Worm (Caenorhabditis elegans) whole organism, young adult: ENCODE results near the gene Y44A6D.7.

ENCODE experiments used
- B0035.1 ChIP-seq: sonication (generic microtip); optimal IDR thresholded peaks from 2 replicates; lab custom pipeline; 2016; ENCODE audit warnings: missing genetic modification characterization, mild to moderate bottlenecking, missing compliant biosample characterization, missing genotype, missing genetic modification reagents
- B0261.1 ChIP-seq: sonication (generic microtip); optimal IDR thresholded peaks from 2 replicates; lab custom pipeline; 2016; ENCODE audit warnings: mild to moderate bottlenecking, missing genetic modification characterization, moderate library complexity, missing compliant biosample characterization
- F10E7.11 ChIP-seq: sonication (generic microtip); optimal IDR thresholded peaks from 2 replicates; lab custom pipeline; 2017; ENCODE audit warnings: mild to moderate bottlenecking, missing genetic modification characterization, moderate library complexity, missing compliant biosample characterization
- F33H1.4 ChIP-seq: fragments of 200-800 bp; sonication (Bioruptor generic); IDR thresholded peaks from 2 replicates; pipeline ENCODE4 v1.3.6; 2022; ENCODE audit warnings: missing genetic modification reagents, missing genetic modification characterization, missing compliant biosample characterization
- F37B4.10 ChIP-seq: fragments of 200-800 bp; sonication (Bioruptor generic); IDR thresholded peaks from 2 replicates; pipeline ENCODE4 v1.3.6; 2022; ENCODE audit warnings: missing genetic modification characterization, missing compliant biosample characterization
- F39B2.1 ChIP-seq: fragments of 200-800 bp; sonication (Bioruptor generic); IDR thresholded peaks from 2 replicates; pipeline ENCODE4 v1.3.6; 2022; ENCODE audit warnings: missing genetic modification reagents, missing genetic modification characterization, missing compliant biosample characterization
- F49E8.2 ChIP-seq: sonication (generic microtip); optimal IDR thresholded peaks from 3 replicates; lab custom pipeline; 2017; ENCODE audit warnings: missing genetic modification characterization, mild to moderate bottlenecking, missing compliant biosample characterization, antibody characterized with exemption, moderate library complexity; ENCODE audit not compliant: insufficient read depth
- ZK185.1 ChIP-seq: sonication (generic microtip); optimal IDR thresholded peaks from 2 replicates; lab custom pipeline; 2016; ENCODE audit warnings: mild to moderate bottlenecking, missing genetic modification characterization, missing compliant biosample characterization; ENCODE audit not compliant: poor library complexity, severe bottlenecking
- akir-1 ChIP-seq: fragments of 200-800 bp; sonication (Bioruptor generic); optimal IDR thresholded peaks from 2 replicates; lab custom pipeline; 2018; ENCODE audit warnings: mild to moderate bottlenecking, missing genetic modification characterization, moderate library complexity, missing compliant biosample characterization
- aptf-2 ChIP-seq: fragments of 200-800 bp; sonication (Bioruptor generic); conservative IDR thresholded peaks from 2 replicates; pipeline ENCODE4 v1.3.6; 2022; ENCODE audit warnings: missing genetic modification reagents, missing genetic modification characterization, missing compliant biosample characterization
- attf-3 ChIP-seq: fragments of 200-800 bp; sonication (Bioruptor generic); conservative IDR thresholded peaks from 2 replicates; pipeline ENCODE4 v1.3.6; 2022; ENCODE audit warnings: missing genetic modification reagents, missing genetic modification characterization, missing compliant biosample characterization
- cebp-2 ChIP-seq: fragments of 200-800 bp; sonication (Bioruptor generic); IDR thresholded peaks from 2 replicates; pipeline ENCODE4 v1.3.6; 2022; ENCODE audit warnings: missing genetic modification characterization, missing compliant biosample characterization
- ceh-100 ChIP-seq: fragments of 200-800 bp; sonication (Bioruptor generic); IDR thresholded peaks from 2 replicates; pipeline ENCODE4 v1.3.6; 2022; ENCODE audit warnings: missing genetic modification reagents, missing genetic modification characterization, missing compliant biosample characterization
- ceh-27 ChIP-seq: fragments of 200-800 bp; sonication (Bioruptor generic); optimal IDR thresholded peaks from 2 replicates; lab custom pipeline; 2018; ENCODE audit warnings: mild to moderate bottlenecking, missing genetic modification characterization, moderate library complexity, missing compliant biosample characterization
- ceh-58 ChIP-seq: fragments of 200-800 bp; sonication (Bioruptor generic); IDR thresholded peaks from 2 replicates; pipeline ENCODE4 v1.3.6; 2022; ENCODE audit warnings: missing genetic modification characterization, missing compliant biosample characterization
- ceh-79 ChIP-seq: sonication (generic microtip); optimal IDR thresholded peaks from 2 replicates; lab custom pipeline; 2017; ENCODE audit warnings: mild to moderate bottlenecking, missing genetic modification characterization, missing compliant biosample characterization
- ceh-91 ChIP-seq: fragments of 200-800 bp; sonication (Bioruptor generic); IDR thresholded peaks from 2 replicates; pipeline ENCODE4 v1.3.6; 2022; ENCODE audit warnings: missing genetic modification reagents, missing genetic modification characterization, missing compliant biosample characterization
- die-1 ChIP-seq: sonication (generic microtip); optimal IDR thresholded peaks from 2 replicates; lab custom pipeline; 2016; ENCODE audit warnings: missing genotype, mild to moderate bottlenecking, missing genetic modification characterization, missing compliant biosample characterization
- dox-1 ChIP-seq: fragments of 200-800 bp; sonication (Bioruptor generic); IDR thresholded peaks from 2 replicates; pipeline ENCODE4 v1.3.6; 2022; ENCODE audit warnings: missing genetic modification reagents, missing genetic modification characterization, missing compliant biosample characterization
- dpff-1 ChIP-seq: sonication (generic microtip); optimal IDR thresholded peaks from 2 replicates; lab custom pipeline; 2017; ENCODE audit warnings: mild to moderate bottlenecking, missing genetic modification characterization, missing compliant biosample characterization
- egl-44 ChIP-seq: fragments of 200-800 bp; sonication (Bioruptor generic); IDR thresholded peaks from 2 replicates; pipeline ENCODE4 v1.3.6; 2022; ENCODE audit warnings: missing genetic modification reagents, missing genetic modification characterization, missing compliant biosample characterization
- ekl-4 ChIP-seq: fragments of 200-800 bp; sonication (Bioruptor generic); IDR thresholded peaks from 2 replicates; pipeline ENCODE4 v1.3.6; 2022; ENCODE audit warnings: missing genetic modification reagents, missing genetic modification characterization, missing compliant biosample characterization
- fkh-3 ChIP-seq: sonication (generic microtip); optimal IDR thresholded peaks from 2 replicates; lab custom pipeline; 2016; ENCODE audit warnings: mild to moderate bottlenecking, missing genetic modification characterization, missing compliant biosample characterization
- hlh-12 ChIP-seq: sonication (generic microtip); optimal IDR thresholded peaks from 2 replicates; lab custom pipeline; 2016; ENCODE audit warnings: missing genetic modification characterization, missing compliant biosample characterization
- hmg-20 ChIP-seq: fragments of 200-800 bp; sonication (Bioruptor generic); IDR thresholded peaks from 2 replicates; pipeline ENCODE4 v1.3.6; 2022; ENCODE audit warnings: missing genetic modification reagents, missing genetic modification characterization, missing compliant biosample characterization
- lin-26 ChIP-seq: fragments of 200-800 bp; sonication (Bioruptor generic); IDR thresholded peaks from 2 replicates; pipeline ENCODE4 v1.3.6; 2022; ENCODE audit warnings: missing genetic modification reagents, missing genetic modification characterization, missing compliant biosample characterization
- lin-40 ChIP-seq: sonication (generic microtip); optimal IDR thresholded peaks from 2 replicates; lab custom pipeline; 2016; ENCODE audit warnings: missing genetic modification characterization, mild to moderate bottlenecking, missing compliant biosample characterization, missing genotype, missing genetic modification reagents
- lin-54 ChIP-seq: fragments of 200-800 bp; sonication (Bioruptor generic); optimal IDR thresholded peaks from 2 replicates; lab custom pipeline; 2018; ENCODE audit warnings: mild to moderate bottlenecking, missing genetic modification characterization, missing compliant biosample characterization
- lir-1 ChIP-seq: fragments of 200-800 bp; sonication (Bioruptor generic); conservative IDR thresholded peaks from 2 replicates; pipeline ENCODE4 v1.3.6; 2022; ENCODE audit warnings: missing genetic modification reagents, missing genetic modification characterization, missing compliant biosample characterization
- madf-10 ChIP-seq: sonication (generic microtip); optimal IDR thresholded peaks from 2 replicates; lab custom pipeline; 2016; ENCODE audit warnings: mild to moderate bottlenecking, missing genetic modification characterization, missing compliant biosample characterization
- mxl-1 ChIP-seq: sonication (generic microtip); optimal IDR thresholded peaks from 2 replicates; lab custom pipeline; 2016; ENCODE audit warnings: missing genetic modification characterization, missing compliant biosample characterization
- nfyb-1 ChIP-seq: fragments of 200-800 bp; sonication (Bioruptor generic); IDR thresholded peaks from 2 replicates; pipeline ENCODE4 v1.3.6; 2022; ENCODE audit warnings: missing genetic modification reagents, missing genetic modification characterization, missing compliant biosample characterization
- nhr-80 ChIP-seq: sonication (generic microtip); optimal IDR thresholded peaks from 2 replicates; lab custom pipeline; 2016; ENCODE audit warnings: missing genetic modification characterization, missing compliant biosample characterization
- rcor-1 ChIP-seq: fragments of 200-800 bp; sonication (Bioruptor generic); IDR thresholded peaks from 2 replicates; pipeline ENCODE4 v1.3.6; 2022; ENCODE audit warnings: missing genetic modification reagents, missing genetic modification characterization, missing compliant biosample characterization
- rpc-1 ChIP-seq, 2 experiments: fragments of 150-350 bp in 1 of 2; sonication (generic microtip) in 1 of 2; optimal IDR thresholded peaks; 2 replicates each; lab custom pipeline; 2014 to 2018; ENCODE audit warnings: missing biosample characterization in 1 of 2, missing genetic modification characterization in 1 of 2, missing genetic modification reagents in 1 of 2, missing genotype in 1 of 2
- sdz-38 ChIP-seq: sonication (generic microtip); optimal IDR thresholded peaks from 2 replicates; lab custom pipeline; 2016; ENCODE audit warnings: missing genotype, missing genetic modification characterization, missing compliant biosample characterization
- snpc-1.1 ChIP-seq: sonication (generic microtip); optimal IDR thresholded peaks from 2 replicates; lab custom pipeline; 2017; ENCODE audit warnings: missing genetic modification characterization, mild to moderate bottlenecking, missing compliant biosample characterization, antibody characterized with exemption, moderate library complexity, missing genotype, missing genetic modification reagents; ENCODE audit not compliant: insufficient read depth
- tbp1 ChIP-seq: fragments of 200-800 bp; sonication (Bioruptor generic); optimal IDR thresholded peaks from 2 replicates; lab custom pipeline; 2018; ENCODE audit warnings: mild to moderate bottlenecking, missing genetic modification characterization, missing compliant biosample characterization
- tbx-9 ChIP-seq: sonication (generic microtip); optimal IDR thresholded peaks from 2 replicates; lab custom pipeline; 2016; ENCODE audit warnings: borderline replicate concordance, missing genetic modification characterization, inconsistent platforms, missing compliant biosample characterization
- tlf-1 ChIP-seq: fragments of 200-800 bp; sonication (Bioruptor generic); optimal IDR thresholded peaks from 2 replicates; lab custom pipeline; 2018; ENCODE audit warnings: mild to moderate bottlenecking, missing genetic modification characterization, missing compliant biosample characterization
- unc-130 ChIP-seq: sonication (generic microtip); optimal IDR thresholded peaks from 2 replicates; lab custom pipeline; 2016; ENCODE audit warnings: missing genetic modification reagents, missing genetic modification characterization, missing compliant biosample characterization
- zim-3 ChIP-seq: sonication (generic microtip); optimal IDR thresholded peaks from 2 replicates; lab custom pipeline; 2017; ENCODE audit warnings: mild to moderate bottlenecking, missing genetic modification characterization, moderate library complexity, missing compliant biosample characterization
- ztf-18 ChIP-seq: sonication (generic microtip); optimal IDR thresholded peaks from 2 replicates; lab custom pipeline; 2016; ENCODE audit warnings: missing genotype, mild to moderate bottlenecking, missing genetic modification characterization, missing compliant biosample characterization
- ztf-26 ChIP-seq: sonication (generic microtip); optimal IDR thresholded peaks from 2 replicates; lab custom pipeline; 2017; ENCODE audit warnings: missing genetic modification characterization, missing compliant biosample characterization
- ztf-6 ChIP-seq: fragments of 200-800 bp; sonication (Bioruptor generic); IDR thresholded peaks from 2 replicates; pipeline ENCODE4 v1.3.6; 2022; ENCODE audit warnings: missing genetic modification reagents, missing genetic modification characterization, missing compliant biosample characterization

Gene Y44A6D.7

DNA sequence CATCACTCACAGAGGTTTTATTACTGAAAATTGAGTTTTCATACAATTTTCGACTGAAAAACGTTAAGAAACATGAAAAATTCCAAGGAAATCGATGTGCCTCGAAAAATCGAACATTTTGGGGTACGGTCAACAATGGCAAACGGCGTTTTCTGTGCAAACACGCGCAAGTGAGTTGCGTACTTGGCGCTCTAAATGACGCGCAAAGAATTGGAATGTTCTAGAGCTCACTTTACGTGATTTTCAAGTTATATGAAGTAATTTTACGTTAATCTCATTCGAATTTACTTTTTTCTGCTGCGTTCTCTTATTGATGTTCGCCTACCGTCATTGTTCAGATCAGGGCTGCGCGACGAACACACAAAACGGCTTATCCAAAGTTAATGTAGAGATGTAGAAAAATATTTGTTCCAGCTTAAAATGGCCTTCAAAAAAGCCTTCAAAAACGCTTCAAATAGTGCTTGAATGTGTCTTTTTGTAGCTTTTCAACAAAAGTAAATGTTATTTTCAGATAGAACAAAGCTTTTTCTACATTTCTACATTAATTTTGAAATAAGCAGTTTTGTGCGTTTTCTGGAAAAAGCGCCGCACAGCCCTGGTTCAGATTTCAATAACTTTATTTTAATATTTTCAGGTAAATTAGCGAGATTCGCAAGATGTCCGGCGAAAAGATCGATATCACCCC, 31.1 kb downstream of the Y44A6D.7 start, which contains the start of the genes F31D4.2 and fkb-6 (continued):
- no peak for TF ChIP-seq F49E8.2 (tag; lab: Kevin White, UChicago)
- TF ChIP-seq ceh-58 (GFP tag; lab: Robert Waterston, UW) = no peak
- peak; percentile 50; the same call in 1 of the 2 replicates for TF ChIP-seq ceh-100 (GFP tag; lab: Robert Waterston, UW)
- no peak for TF ChIP-seq dpff-1 (tag; lab: Kevin White, UChicago)
- TF ChIP-seq akir-1 = no peak
- TF ChIP-seq madf-10 (tag; lab: Kevin White, UChicago) = peak; percentile 6
- TF ChIP-seq F33H1.4 = 0 out of 2 replicates have a peak, but pooled peaks have one; percentile 7
- TF ChIP-seq lir-1 (GFP tag; lab: Robert Waterston, UW) = 0 out of 2 replicates have a peak, but pooled peaks have one; percentile 6
- TF ChIP-seq attf-3 (GFP tag; lab: Robert Waterston, UW) = 0 out of 2 replicates have a peak, but pooled peaks have one; percentile 44
- TF ChIP-seq zim-3 (tag; lab: Kevin White, UChicago) = no peak

DNA sequence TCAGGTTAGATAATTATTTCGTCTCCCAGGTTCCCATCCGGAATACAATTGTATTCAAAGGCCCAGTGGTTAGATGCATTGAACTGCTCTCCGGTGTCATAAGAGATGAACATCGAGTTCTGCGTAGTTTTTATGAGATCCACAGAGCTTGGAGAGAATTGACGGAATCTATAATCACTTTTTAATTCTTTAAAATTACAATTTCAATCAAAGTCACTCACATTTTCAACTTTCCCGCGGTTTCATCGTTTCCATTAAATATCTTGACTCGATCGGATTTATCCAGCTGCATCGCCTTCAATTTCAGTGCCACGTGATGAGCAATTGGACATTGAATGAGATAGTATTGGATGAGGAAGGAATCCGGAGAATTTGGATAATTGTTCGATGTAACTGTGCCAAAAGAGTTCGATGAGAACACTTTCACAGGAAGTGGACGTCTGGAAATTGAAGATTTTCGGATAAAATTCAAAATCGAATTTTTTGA, 33.3 kb downstream of the Y44A6D.7 start:
- TF ChIP-seq hmg-20 (GFP tag; lab: Robert Waterston, UW) = no peak
- no peak for TF ChIP-seq lir-1 (GFP tag; lab: Robert Waterston, UW)
- TF ChIP-seq ztf-18 (tag; lab: Kevin White, UChicago) = peak; percentile 46
- TF ChIP-seq ztf-26 (tag; lab: Kevin White, UChicago) = peak; percentile 33
- peak; percentile 63 for TF ChIP-seq tlf-1 (GFP tag; lab: Kevin White, UChicago)
- peak; percentile 51 for TF ChIP-seq tbp1 (GFP tag; lab: Kevin White, UChicago)
- peak; percentile 70 for TF ChIP-seq nfyb-1 (GFP tag; lab: Robert Waterston, UW)
- no peak for TF ChIP-seq egl-44 (GFP tag; lab: Robert Waterston, UW)
- TF ChIP-seq ceh-27 (GFP tag; lab: Kevin White, UChicago) = no peak
- TF ChIP-seq lin-40 (tag; lab: Kevin White, UChicago) = peak; percentile 14
- peak; percentile 59; the same call in 1 of the 2 replicates for TF ChIP-seq lin-26 (GFP tag; lab: Robert Waterston, UW)
- peak; percentile 15 for TF ChIP-seq lin-54
- peak; percentile 1 for TF ChIP-seq fkh-3 (tag; lab: Kevin White, UChicago)
- no peak for TF ChIP-seq F39B2.1 (GFP tag; lab: Robert Waterston, UW)
- TF ChIP-seq unc-130 (GFP tag; lab: Kevin White, UChicago) = no peak
- TF ChIP-seq snpc-1.1 (tag; lab: Kevin White, UChicago) = no peak
- TF ChIP-seq ceh-91 (GFP tag; lab: Robert Waterston, UW) = no peak
- no peak for TF ChIP-seq B0261.1 (tag; lab: Kevin White, UChicago)
- peak; percentile 62 for TF ChIP-seq tbx-9 (tag; lab: Kevin White, UChicago)
- no peak for TF ChIP-seq F33H1.4
- peak; percentile 20; the same call in 1 of the 2 replicates for TF ChIP-seq rcor-1 (GFP tag; lab: Robert Waterston, UW)
- TF ChIP-seq sdz-38 (tag; lab: Kevin White, UChicago) = no peak
- TF ChIP-seq ZK185.1 (tag; lab: Kevin White, UChicago) = no peak
- TF ChIP-seq ceh-79 = peak; percentile 64
- TF ChIP-seq hlh-12 = peak; percentile 27
- TF ChIP-seq nhr-80 (tag; lab: Kevin White, UChicago) = no peak
- no peak for TF ChIP-seq rpc-1 (optimal IDR thresholded peaks at IDR 0.05; lab: Kevin White, UChicago)
- no peak for TF ChIP-seq rpc-1 (tag; optimal IDR thresholded peaks at IDR 0.05; lab: Kevin White, UChicago)
- TF ChIP-seq dox-1 (GFP tag; lab: Robert Waterston, UW) = peak; percentile 37; the same call in 1 of the 2 replicates
- TF ChIP-seq B0035.1 = no peak
- TF ChIP-seq mxl-1 (tag; lab: Kevin White, UChicago) = no peak
- peak; percentile 38 for TF ChIP-seq die-1 (tag; lab: Kevin White, UChicago)
- TF ChIP-seq aptf-2 = no peak
- no peak for TF ChIP-seq cebp-2 (GFP tag; lab: Robert Waterston, UW)
- TF ChIP-seq F10E7.11 = peak; percentile 45
- no peak for TF ChIP-seq F37B4.10 (GFP tag; lab: Robert Waterston, UW)
- no peak for TF ChIP-seq ztf-6 (GFP tag; lab: Robert Waterston, UW)
- TF ChIP-seq ekl-4 = peak; percentile 42; the same call in 1 of the 2 replicates
